Worm (Caenorhabditis elegans) whole organism, L4/young adult: Measurements from ENCODE around the gene C49C3.6.

Experiments used
- dao-5 ChIP-seq: sonication (generic microtip); optimal IDR thresholded peaks from 2 replicates; lab custom pipeline; 2016; ENCODE audit warnings: missing genotype, missing genetic modification characterization, moderate library complexity, missing compliant biosample characterization
- him-1 ChIP-seq: sonication (generic microtip); optimal IDR thresholded peaks from 2 replicates; lab custom pipeline; 2016; ENCODE audit warnings: missing genotype, missing genetic modification reagents, missing genetic modification characterization, missing compliant biosample characterization

DNA sequence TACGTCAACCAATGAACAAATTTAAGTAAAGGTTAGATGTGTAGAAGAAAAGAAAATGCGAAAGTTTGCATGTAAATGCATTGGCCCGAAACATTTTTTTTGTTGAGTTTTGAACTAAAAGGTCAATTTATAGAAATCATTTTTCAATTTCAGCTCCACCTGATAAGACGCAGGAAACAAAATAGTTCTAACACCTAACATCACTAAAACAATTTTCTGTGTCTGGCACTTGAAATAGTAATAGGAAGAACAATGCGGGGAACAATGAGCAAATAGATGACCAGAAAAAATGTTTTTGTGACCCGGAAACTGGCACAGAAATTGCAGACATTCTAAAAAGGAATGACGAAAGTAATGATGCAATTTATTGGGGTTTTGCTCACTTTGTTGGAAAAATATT lies 39.0 kb upstream of the C49C3.6 start:
- TF ChIP-seq him-1, result no peak
- no peak for TF ChIP-seq dao-5
